Worm (Caenorhabditis elegans): ENCODE results near the gene mtss-1.

mtss-1 gene

DNA sequence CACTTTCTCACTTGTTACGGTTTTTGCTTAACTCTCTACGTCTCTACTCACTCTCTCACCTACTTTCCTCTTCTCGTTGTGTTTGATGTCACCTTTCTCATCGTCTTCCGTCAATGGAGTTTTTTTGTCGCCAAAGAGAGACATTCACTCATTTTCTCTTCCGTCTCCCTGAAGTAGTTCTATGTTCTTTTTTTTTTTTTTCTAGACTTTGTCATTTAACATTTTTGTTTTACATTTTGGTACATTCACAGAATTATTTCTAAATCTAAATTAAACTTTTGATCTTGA, 32.6 kb downstream of the mtss-1 start:
- TF ChIP-seq pqm-1 (tag; optimal IDR thresholded peaks at IDR 0.05): no peak
- no peak for TF ChIP-seq nhr-77 (tag; optimal IDR thresholded peaks at IDR 0.05)
- peak; percentile 67 for TF ChIP-seq nhr-23 (tag; optimal IDR thresholded peaks at IDR 0.05)
- TF ChIP-seq zag-1 (tag; optimal IDR thresholded peaks at IDR 0.05): no peak
- TF ChIP-seq hmg-11 (tag; optimal IDR thresholded peaks at IDR 0.05): no peak
- no peak for TF ChIP-seq tbx-2 (tag; optimal IDR thresholded peaks at IDR 0.05)
- no peak for TF ChIP-seq sea-2 (GFP tag; optimal IDR thresholded peaks at IDR 0.05)
- TF ChIP-seq nhr-25 (tag; optimal IDR thresholded peaks at IDR 0.05): peak; percentile 63
- no peak for TF ChIP-seq fos-1 (tag; optimal IDR thresholded peaks at IDR 0.05)
- TF ChIP-seq lin-39 (tag; optimal IDR thresholded peaks at IDR 0.05): no peak
- no peak for TF ChIP-seq eor-1 (tag; optimal IDR thresholded peaks at IDR 0.05)
- TF ChIP-seq ztf-11 (tag; optimal IDR thresholded peaks at IDR 0.05): no peak
- peak; percentile 3 for TF ChIP-seq pha-4 (tag; optimal IDR thresholded peaks at IDR 0.05)
- no peak for TF ChIP-seq unc-62 (GFP tag; optimal IDR thresholded peaks at IDR 0.05)
- no peak for TF ChIP-seq ceh-9 (tag; optimal IDR thresholded peaks at IDR 0.05)
- TF ChIP-seq nhr-67 (tag; optimal IDR thresholded peaks at IDR 0.05): no peak
- no peak for TF ChIP-seq skn-1 (tag; optimal IDR thresholded peaks at IDR 0.05)
- no peak for TF ChIP-seq elt-3 (tag; optimal IDR thresholded peaks at IDR 0.05)
- no peak for TF ChIP-seq ceh-28 (tag; optimal IDR thresholded peaks at IDR 0.05)
- TF ChIP-seq nhr-43 (tag; optimal IDR thresholded peaks at IDR 0.05; ENCODE audit: poor library complexity, severe bottlenecking): peak; percentile 26
- no peak for TF ChIP-seq egl-27 (tag; optimal IDR thresholded peaks at IDR 0.05)
- no peak for TF ChIP-seq nhr-237 (tag; optimal IDR thresholded peaks at IDR 0.05)
- TF ChIP-seq elt-1 (tag; optimal IDR thresholded peaks at IDR 0.05): no peak
- TF ChIP-seq ztf-4 (tag; optimal IDR thresholded peaks at IDR 0.05): no peak
- no peak for TF ChIP-seq nhr-28 (tag; optimal IDR thresholded peaks at IDR 0.05)
- TF ChIP-seq mml-1 (tag; optimal IDR thresholded peaks at IDR 0.05): no peak
- no peak for TF ChIP-seq ama-1 (optimal IDR thresholded peaks at IDR 0.05)
- TF ChIP-seq nfya-1 (tag; optimal IDR thresholded peaks at IDR 0.05; ENCODE audit: insufficient read depth): no peak
- no peak for TF ChIP-seq mdl-1 (tag; optimal IDR thresholded peaks at IDR 0.05)
- no peak for TF ChIP-seq ceh-82 (tag; optimal IDR thresholded peaks at IDR 0.05)
- no peak for TF ChIP-seq fkh-2 (tag; optimal IDR thresholded peaks at IDR 0.05)
- no peak for TF ChIP-seq snpc-4 (tag; optimal IDR thresholded peaks at IDR 0.05)

DNA sequence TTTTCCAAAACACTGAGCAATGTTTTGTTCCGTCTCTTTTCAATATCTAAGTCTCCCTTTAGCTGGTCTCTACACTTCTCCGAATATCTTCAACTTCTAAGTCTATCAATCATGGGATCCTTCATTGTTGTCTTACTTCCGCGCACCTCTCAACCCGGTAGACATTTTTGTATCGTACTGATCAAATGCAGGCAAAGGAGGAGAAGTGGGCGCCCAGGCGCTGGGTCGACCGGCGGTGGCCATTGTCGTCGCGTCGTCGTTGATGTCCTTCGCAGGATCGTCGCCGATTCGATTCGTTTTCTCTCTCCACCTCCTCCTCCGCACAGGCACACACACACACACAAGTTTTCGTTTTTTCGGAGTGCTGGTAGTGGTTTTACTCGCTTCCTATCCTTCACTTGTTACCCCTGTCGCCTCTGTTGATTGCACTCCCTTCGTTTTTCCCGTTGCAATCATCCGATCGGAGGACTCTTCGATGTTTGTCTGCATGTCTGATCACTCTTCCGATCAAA, 33.3 kb downstream of the mtss-1 start:
- TF ChIP-seq nhr-237 (tag; optimal IDR thresholded peaks at IDR 0.05): no peak
- no peak for TF ChIP-seq nhr-67 (tag; optimal IDR thresholded peaks at IDR 0.05)
- TF ChIP-seq nhr-43 (tag; optimal IDR thresholded peaks at IDR 0.05; ENCODE audit: poor library complexity, severe bottlenecking): peak; percentile 69

DNA sequence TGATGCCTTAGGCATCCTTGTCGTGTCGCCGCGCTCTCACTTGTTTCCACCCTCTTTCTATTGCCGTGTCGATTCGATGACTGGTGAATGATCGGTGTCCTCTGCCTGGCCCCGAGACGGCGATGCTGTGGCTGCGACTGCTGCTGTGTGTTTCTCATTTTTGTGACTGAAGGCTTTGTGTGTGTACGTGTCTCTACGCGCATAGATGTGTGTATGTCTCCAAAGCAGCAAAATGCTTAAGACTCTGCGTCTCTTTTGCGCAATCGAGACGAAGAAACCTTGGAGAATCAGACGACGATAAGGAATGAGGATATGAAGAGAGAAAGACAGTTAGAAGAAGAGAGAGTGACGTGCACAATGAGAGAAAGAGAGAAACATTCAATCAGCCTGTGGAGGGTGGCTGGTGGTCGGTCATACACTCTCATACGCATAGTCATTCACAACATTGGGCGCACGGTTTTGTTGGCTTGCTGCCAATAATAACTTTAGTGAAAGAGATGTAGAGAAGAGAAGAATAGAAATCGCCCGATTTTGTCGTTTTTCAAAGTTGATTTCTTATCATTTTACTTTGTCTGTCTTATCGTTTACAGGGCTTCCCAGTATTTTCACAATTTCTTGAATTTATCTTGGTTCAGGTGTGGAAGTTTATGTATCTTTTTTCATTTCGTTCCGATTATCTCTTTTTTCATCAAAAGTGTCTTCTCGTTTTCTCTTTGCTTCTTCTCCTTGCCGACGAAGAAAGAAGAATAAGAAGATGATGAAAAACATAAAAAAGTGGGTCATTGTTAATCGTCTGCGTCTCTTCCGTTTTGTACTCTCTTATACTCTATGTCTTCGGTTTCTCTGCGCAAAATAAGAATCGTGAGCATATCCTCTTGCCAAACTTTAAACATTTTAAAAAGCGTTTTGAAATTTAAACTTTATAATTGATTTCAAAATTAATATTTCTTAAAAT, 34.0 kb downstream of the mtss-1 start:
- TF ChIP-seq nhr-12 (tag; optimal IDR thresholded peaks at IDR 0.05) (no peak), elt-2 (tag; optimal IDR thresholded peaks at IDR 0.05) (peak; percentile 93), nhr-237 (tag; optimal IDR thresholded peaks at IDR 0.05) (no peak), lin-15B (tag; optimal IDR thresholded peaks at IDR 0.05) (peak; percentile 74), nhr-11 (tag; optimal IDR thresholded peaks at IDR 0.05) (peak; percentile 98), ceh-16 (tag; optimal IDR thresholded peaks at IDR 0.05) (no peak), ama-1 (optimal IDR thresholded peaks at IDR 0.05) (peak; percentile 90), zag-1 (tag; optimal IDR thresholded peaks at IDR 0.05) (peak; percentile 82), elt-3 (tag; optimal IDR thresholded peaks at IDR 0.05) (peak in 1 of 3 experiments; percentile 69), fkh-2 (tag; optimal IDR thresholded peaks at IDR 0.05) (no peak), nhr-23 (tag; optimal IDR thresholded peaks at IDR 0.05) (peak; percentile 98), ceh-9 (tag; optimal IDR thresholded peaks at IDR 0.05) (peak; percentile 50), skn-1 (tag; optimal IDR thresholded peaks at IDR 0.05) (peak; percentile 89), unc-62 (GFP tag; optimal IDR thresholded peaks at IDR 0.05) (peak; percentile 99), fkh-10 (GFP tag; optimal IDR thresholded peaks at IDR 0.05) (peak; percentile 82), eor-1 (tag; optimal IDR thresholded peaks at IDR 0.05) (peak in 1 of 2 experiments; percentile 75), lin-39 (tag; optimal IDR thresholded peaks at IDR 0.05) (peak; percentile 97), aly-2 (tag; optimal IDR thresholded peaks at IDR 0.05) (peak; percentile 89), daf-12 (tag; optimal IDR thresholded peaks at IDR 0.05) (peak; percentile 41), pha-4 (tag; optimal IDR thresholded peaks at IDR 0.05) (peak; percentile 99), jun-1 (tag; optimal IDR thresholded peaks at IDR 0.05) (peak; percentile 95), sea-2 (GFP tag; optimal IDR thresholded peaks at IDR 0.05) (peak; percentile 86), egl-5 (tag; optimal IDR thresholded peaks at IDR 0.05) (peak; percentile 84), fos-1 (tag; optimal IDR thresholded peaks at IDR 0.05) (peak; percentile 72), egl-27 (tag; optimal IDR thresholded peaks at IDR 0.05) (peak; percentile 91), nhr-76 (tag; optimal IDR thresholded peaks at IDR 0.05) (no peak), unc-39 (tag; optimal IDR thresholded peaks at IDR 0.05) (no peak), R02D3.7 (tag; optimal IDR thresholded peaks at IDR 0.05) (peak; percentile 77), mdl-1 (tag; optimal IDR thresholded peaks at IDR 0.05) (peak; percentile 95), nfya-1 (tag; optimal IDR thresholded peaks at IDR 0.05; ENCODE audit: insufficient read depth) (peak; percentile 98), nhr-28 (tag; optimal IDR thresholded peaks at IDR 0.05) (peak; percentile 16), ceh-82 (tag; optimal IDR thresholded peaks at IDR 0.05) (peak; percentile 75), nhr-77 (tag; optimal IDR thresholded peaks at IDR 0.05) (peak; percentile 78), hmg-11 (tag; optimal IDR thresholded peaks at IDR 0.05) (peak; percentile 74), nhr-43 (tag; optimal IDR thresholded peaks at IDR 0.05; ENCODE audit: poor library complexity, severe bottlenecking) (peak; percentile 70)
